Worm (Caenorhabditis elegans) whole organism, young adult: ENCODE results near the gene W10D9.3.
A peak's percentile ranks its signal among the peaks of the same experiment; 100 is the strongest.

ENCODE experiments used
- C17E4.6 ChIP-seq: fragments of 200-800 bp; sonication (Bioruptor generic); IDR thresholded peaks from 2 replicates; pipeline ENCODE4 v1.3.6; 2022; ENCODE audit warnings: missing genetic modification reagents, missing genetic modification characterization, missing compliant biosample characterization
- F10E7.11 ChIP-seq: sonication (generic microtip); optimal IDR thresholded peaks from 2 replicates; lab custom pipeline; 2017; ENCODE audit warnings: mild to moderate bottlenecking, missing genetic modification characterization, moderate library complexity, missing compliant biosample characterization
- K12H6.12 ChIP-seq: fragments of 200-800 bp; sonication (Bioruptor generic); optimal IDR thresholded peaks from 2 replicates; lab custom pipeline; 2018; ENCODE audit warnings: mild to moderate bottlenecking, missing genetic modification characterization, missing compliant biosample characterization
- Y95B8A.8 ChIP-seq: fragments of 200-800 bp; sonication (Bioruptor generic); IDR thresholded peaks from 2 replicates; pipeline ENCODE4 v1.3.6; 2022; ENCODE audit warnings: missing genetic modification reagents, missing genetic modification characterization, missing compliant biosample characterization
- ZK185.1 ChIP-seq: sonication (generic microtip); optimal IDR thresholded peaks from 2 replicates; lab custom pipeline; 2016; ENCODE audit warnings: mild to moderate bottlenecking, missing genetic modification characterization, missing compliant biosample characterization; ENCODE audit not compliant: poor library complexity, severe bottlenecking
- akir-1 ChIP-seq: fragments of 200-800 bp; sonication (Bioruptor generic); optimal IDR thresholded peaks from 2 replicates; lab custom pipeline; 2018; ENCODE audit warnings: mild to moderate bottlenecking, missing genetic modification characterization, moderate library complexity, missing compliant biosample characterization
- ama-1 ChIP-seq, 3 experiments: fragments of 150-350 bp in 1 of 3; sonication (generic microtip) in 2 of 3; optimal IDR thresholded peaks; 2 replicates each; lab custom pipeline; 2014 to 2018; ENCODE audit warnings: missing biosample characterization in 2 of 3, missing genetic modification characterization in 2 of 3, missing genetic modification reagents in 2 of 3
- attf-5 ChIP-seq: fragments of 200-800 bp; sonication (Bioruptor generic); optimal IDR thresholded peaks from 2 replicates; lab custom pipeline; 2018; ENCODE audit warnings: mild to moderate bottlenecking, missing genetic modification characterization, missing compliant biosample characterization
- bed-2 ChIP-seq: fragments of 200-800 bp; sonication (Bioruptor generic); IDR thresholded peaks from 2 replicates; pipeline ENCODE4 v1.3.6; 2022; ENCODE audit warnings: missing genetic modification reagents, missing genetic modification characterization, missing compliant biosample characterization
- ceh-58 ChIP-seq: fragments of 200-800 bp; sonication (Bioruptor generic); IDR thresholded peaks from 2 replicates; pipeline ENCODE4 v1.3.6; 2022; ENCODE audit warnings: missing genetic modification characterization, missing compliant biosample characterization
- ceh-79 ChIP-seq: sonication (generic microtip); optimal IDR thresholded peaks from 2 replicates; lab custom pipeline; 2017; ENCODE audit warnings: mild to moderate bottlenecking, missing genetic modification characterization, missing compliant biosample characterization
- ceh-91 ChIP-seq: fragments of 200-800 bp; sonication (Bioruptor generic); IDR thresholded peaks from 2 replicates; pipeline ENCODE4 v1.3.6; 2022; ENCODE audit warnings: missing genetic modification reagents, missing genetic modification characterization, missing compliant biosample characterization
- dox-1 ChIP-seq: fragments of 200-800 bp; sonication (Bioruptor generic); IDR thresholded peaks from 2 replicates; pipeline ENCODE4 v1.3.6; 2022; ENCODE audit warnings: missing genetic modification reagents, missing genetic modification characterization, missing compliant biosample characterization
- ets-4 ChIP-seq: fragments of 200-800 bp; sonication (Bioruptor generic); optimal IDR thresholded peaks from 2 replicates; lab custom pipeline; 2018; ENCODE audit warnings: mild to moderate bottlenecking, missing genetic modification characterization, missing compliant biosample characterization
- hlh-12 ChIP-seq: sonication (generic microtip); optimal IDR thresholded peaks from 2 replicates; lab custom pipeline; 2016; ENCODE audit warnings: missing genetic modification characterization, missing compliant biosample characterization
- hsf-1 ChIP-seq: fragments of 200-800 bp; sonication (Bioruptor generic); IDR thresholded peaks from 2 replicates; pipeline ENCODE4 v1.3.6; 2022; ENCODE audit warnings: missing genetic modification reagents, missing genetic modification characterization, missing compliant biosample characterization
- lag-1 ChIP-seq: fragments of 200-800 bp; sonication (Bioruptor generic); IDR thresholded peaks from 2 replicates; pipeline ENCODE4 v1.3.6; 2022; ENCODE audit warnings: missing genetic modification reagents, missing genetic modification characterization, missing compliant biosample characterization
- let-526 ChIP-seq: fragments of 200-800 bp; sonication (Bioruptor generic); IDR thresholded peaks from 2 replicates; pipeline ENCODE4 v1.3.6; 2022; ENCODE audit warnings: missing genetic modification reagents, missing genetic modification characterization, missing compliant biosample characterization
- lin-35 ChIP-seq, 3 experiments: fragments of 150-350 bp in 2 of 3; sonication (generic microtip) in 1 of 3; optimal IDR thresholded peaks; 2 replicates each; lab custom pipeline; 2014 to 2018; ENCODE audit warnings: missing biosample characterization in 3 of 3, missing genetic modification characterization in 3 of 3, missing genetic modification reagents in 3 of 3
- lsy-27 ChIP-seq: sonication (generic microtip); optimal IDR thresholded peaks from 2 replicates; lab custom pipeline; 2017; ENCODE audit warnings: missing genetic modification characterization, mild to moderate bottlenecking, missing compliant biosample characterization, antibody characterized with exemption, missing genotype, borderline replicate concordance; ENCODE audit not compliant: insufficient read depth
- madf-10 ChIP-seq: sonication (generic microtip); optimal IDR thresholded peaks from 2 replicates; lab custom pipeline; 2016; ENCODE audit warnings: mild to moderate bottlenecking, missing genetic modification characterization, missing compliant biosample characterization
- madf-6 ChIP-seq: fragments of 200-800 bp; sonication (Bioruptor generic); IDR thresholded peaks from 2 replicates; pipeline ENCODE4 v1.3.6; 2022; ENCODE audit warnings: missing genetic modification reagents, missing genetic modification characterization, missing compliant biosample characterization
- madf-8 ChIP-seq: fragments of 200-800 bp; sonication (Bioruptor generic); conservative IDR thresholded peaks from 2 replicates; pipeline ENCODE4 v1.3.6; 2022; ENCODE audit warnings: missing genetic modification reagents, missing genetic modification characterization, missing compliant biosample characterization
- mcd-1 ChIP-seq: fragments of 200-800 bp; sonication (Bioruptor generic); IDR thresholded peaks from 2 replicates; pipeline ENCODE4 v1.3.6; 2022; ENCODE audit warnings: missing genetic modification reagents, missing genetic modification characterization, missing compliant biosample characterization
- nhr-120 ChIP-seq: fragments of 200-800 bp; sonication (Bioruptor generic); IDR thresholded peaks from 2 replicates; pipeline ENCODE4 v1.3.6; 2022; ENCODE audit warnings: missing genetic modification characterization, missing compliant biosample characterization
- rpc-1 ChIP-seq, 2 experiments: fragments of 150-350 bp in 1 of 2; sonication (generic microtip) in 1 of 2; optimal IDR thresholded peaks; 2 replicates each; lab custom pipeline; 2014 to 2018; ENCODE audit warnings: missing biosample characterization in 1 of 2, missing genetic modification characterization in 1 of 2, missing genetic modification reagents in 1 of 2, missing genotype in 1 of 2
- snpc-1.1 ChIP-seq: sonication (generic microtip); optimal IDR thresholded peaks from 2 replicates; lab custom pipeline; 2017; ENCODE audit warnings: missing genetic modification characterization, mild to moderate bottlenecking, missing compliant biosample characterization, antibody characterized with exemption, moderate library complexity, missing genotype, missing genetic modification reagents; ENCODE audit not compliant: insufficient read depth
- snpc-3.4 ChIP-seq: sonication (generic microtip); optimal IDR thresholded peaks from 2 replicates; lab custom pipeline; 2017; ENCODE audit warnings: missing genetic modification characterization, mild to moderate bottlenecking, missing compliant biosample characterization, antibody characterized with exemption, moderate library complexity, missing genotype, missing genetic modification reagents
- unc-130 ChIP-seq: sonication (generic microtip); optimal IDR thresholded peaks from 2 replicates; lab custom pipeline; 2016; ENCODE audit warnings: missing genetic modification reagents, missing genetic modification characterization, missing compliant biosample characterization
- zfh-2 ChIP-seq: fragments of 200-800 bp; sonication (Bioruptor generic); conservative IDR thresholded peaks from 2 replicates; pipeline ENCODE4 v1.3.6; 2022; ENCODE audit warnings: missing genetic modification reagents, missing genetic modification characterization, missing compliant biosample characterization

The W10D9.3 gene

ce11 chrII:410832-411231 lies 49.9 kb downstream of the W10D9.3 start, which contains the start of the genes dnsn-1 and C24H12.4 (continued):
- TF ChIP-seq dox-1 (peak; percentile 92), ceh-79 (no peak), zfh-2 (GFP tag; lab: Robert Waterston, UW) (0 out of 2 replicates have a peak, but pooled peaks have one; percentile 28), attf-5 (GFP tag; lab: Kevin White, UChicago) (peak; percentile 76), ama-1 (optimal IDR thresholded peaks at IDR 0.05; lab: Kevin White, UChicago) (no peak), ama-1 (GFP tag; optimal IDR thresholded peaks at IDR 0.05; lab: Kevin White, UChicago) (no peak), nhr-120 (GFP tag; lab: Robert Waterston, UW) (no peak), rpc-1 (optimal IDR thresholded peaks at IDR 0.05; lab: Kevin White, UChicago) (no peak), rpc-1 (tag; optimal IDR thresholded peaks at IDR 0.05; lab: Kevin White, UChicago) (no peak), snpc-3.4 (tag; lab: Kevin White, UChicago) (peak; percentile 77), lag-1 (GFP tag; lab: Robert Waterston, UW) (no peak), lin-35 (GFP tag; optimal IDR thresholded peaks at IDR 0.05; lab: Kevin White, UChicago) (peak in 2 of 3 experiments; percentile 37 to 96), madf-8 (0 out of 2 replicates have a peak, but pooled peaks have one; percentile 10), let-526 (no peak), madf-6 (GFP tag; lab: Robert Waterston, UW) (peak; percentile 83), K12H6.12 (tag; lab: Kevin White, UChicago) (peak; percentile 30), ZK185.1 (tag; lab: Kevin White, UChicago) (peak; percentile 87), akir-1 (GFP tag; lab: Kevin White, UChicago) (no peak), bed-2 (GFP tag; lab: Robert Waterston, UW) (no peak), ceh-58 (GFP tag; lab: Robert Waterston, UW) (no peak), hsf-1 (GFP tag; lab: Robert Waterston, UW) (0 out of 2 replicates have a peak, but pooled peaks have one; percentile 12), mcd-1 (GFP tag; lab: Robert Waterston, UW) (peak; percentile 99), Y95B8A.8 (GFP tag; lab: Robert Waterston, UW) (0 out of 2 replicates have a peak, but pooled peaks have one; percentile 18), snpc-1.1 (tag; lab: Kevin White, UChicago) (no peak), ets-4 (GFP tag; lab: Kevin White, UChicago) (no peak), lsy-27 (tag; lab: Kevin White, UChicago) (no peak), hlh-12 (tag; lab: Kevin White, UChicago) (no peak), C17E4.6 (GFP tag; lab: Robert Waterston, UW) (0 out of 2 replicates have a peak, but pooled peaks have one; percentile 51), ceh-91 (GFP tag; lab: Robert Waterston, UW) (peak; percentile 13; the same call in 1 of the 2 replicates), unc-130 (GFP tag; lab: Kevin White, UChicago) (no peak), madf-10 (tag; lab: Kevin White, UChicago) (peak; percentile 18), F10E7.11 (tag; lab: Kevin White, UChicago) (no peak)
